Fruit fly (Drosophila melanogaster) whole organism, embryonic: ENCODE results near the gene CG34171.

Source experiments
- Bteb2 ChIP-seq: fragments of 200-800 bp; sonication (Bioruptor generic); optimal IDR thresholded peaks from 2 replicates; lab custom pipeline; 2016; ENCODE audit warnings: missing biosample characterization, missing genetic modification characterization
- CG10959 ChIP-seq: fragments of 200-800 bp; sonication (Bioruptor generic); IDR thresholded peaks from 2 replicates; pipeline ENCODE4 v1.3.6; 2022; ENCODE audit warnings: missing biosample characterization, missing genetic modification characterization
- CG12659 ChIP-seq: fragments of 200-800 bp; sonication (Bioruptor generic); optimal IDR thresholded peaks from 3 replicates; lab custom pipeline; 2017; ENCODE audit warnings: mild to moderate bottlenecking, missing biosample characterization, missing genetic modification reagents, missing genetic modification characterization
- CG13123 ChIP-seq: fragments of 200-800 bp; sonication (Bioruptor generic); optimal IDR thresholded peaks from 2 replicates; lab custom pipeline; 2016; ENCODE audit warnings: missing biosample characterization, missing genetic modification characterization
- CG13296 ChIP-seq: fragments of 200-800 bp; sonication (Bioruptor generic); optimal IDR thresholded peaks from 3 replicates; lab custom pipeline; 2018; ENCODE audit warnings: missing biosample characterization, mild to moderate bottlenecking, missing genetic modification characterization
- CG13775 ChIP-seq: fragments of 200-800 bp; sonication (Bioruptor generic); optimal IDR thresholded peaks from 3 replicates; lab custom pipeline; 2017; ENCODE audit warnings: missing biosample characterization, mild to moderate bottlenecking, missing genetic modification characterization
- CG14667 ChIP-seq: fragments of 200-800 bp; sonication (Bioruptor generic); IDR thresholded peaks from 2 replicates; pipeline ENCODE4 v1.3.6; 2022; ENCODE audit warnings: missing biosample characterization, missing genetic modification characterization
- CG15269 ChIP-seq: fragments of 200-800 bp; sonication (Bioruptor generic); optimal IDR thresholded peaks from 2 replicates; lab custom pipeline; 2018; ENCODE audit warnings: missing biosample characterization, mild to moderate bottlenecking, missing genetic modification characterization, moderate library complexity
- CG15514 ChIP-seq: fragments of 200-800 bp; sonication (Bioruptor generic); optimal IDR thresholded peaks from 3 replicates; lab custom pipeline; 2017; ENCODE audit warnings: missing biosample characterization, missing genetic modification characterization, mild to moderate bottlenecking, moderate library complexity, missing genetic modification reagents
- CG15601 ChIP-seq: fragments of 200-800 bp; sonication (Bioruptor generic); optimal IDR thresholded peaks from 3 replicates; lab custom pipeline; 2019; ENCODE audit warnings: missing biosample characterization, mild to moderate bottlenecking, missing genetic modification characterization, moderate library complexity
- CG15696 ChIP-seq: fragments of 200-800 bp; sonication (Bioruptor generic); optimal IDR thresholded peaks from 2 replicates; lab custom pipeline; 2019; ENCODE audit warnings: missing biosample characterization, mild to moderate bottlenecking, missing genetic modification characterization, moderate library complexity
- CG17385 ChIP-seq: fragments of 200-800 bp; sonication (Bioruptor generic); optimal IDR thresholded peaks from 3 replicates; lab custom pipeline; 2018; ENCODE audit warnings: missing biosample characterization, mild to moderate bottlenecking, missing genetic modification characterization
- CG2202 ChIP-seq: fragments of 200-800 bp; sonication (Bioruptor generic); optimal IDR thresholded peaks from 2 replicates; lab custom pipeline; 2018; ENCODE audit warnings: missing biosample characterization, mild to moderate bottlenecking, missing genetic modification characterization
- CG3281 ChIP-seq: fragments of 200-800 bp; sonication (Bioruptor generic); optimal IDR thresholded peaks from 3 replicates; lab custom pipeline; 2017; ENCODE audit warnings: missing biosample characterization, mild to moderate bottlenecking, missing genetic modification characterization
- CG3407 ChIP-seq: fragments of 200-800 bp; sonication (Bioruptor generic); optimal IDR thresholded peaks from 2 replicates; lab custom pipeline; 2018; ENCODE audit warnings: missing biosample characterization, mild to moderate bottlenecking, missing genetic modification characterization
- CG3726 ChIP-seq: fragments of 200-800 bp; sonication (Bioruptor generic); IDR thresholded peaks from 3 replicates; pipeline ENCODE4, ENCODE4 v1.3.6; 2022; ENCODE audit warnings: missing biosample characterization, missing genetic modification characterization
- CG7357 ChIP-seq: fragments of 200-800 bp; sonication (Bioruptor generic); IDR thresholded peaks from 3 replicates; pipeline ENCODE4 v1.3.6; 2022; ENCODE audit warnings: missing biosample characterization, missing genetic modification characterization
- CG7556 ChIP-seq: fragments of 200-800 bp; sonication (Bioruptor generic); optimal IDR thresholded peaks from 2 replicates; lab custom pipeline; 2017; ENCODE audit warnings: missing biosample characterization, mild to moderate bottlenecking, missing genetic modification characterization
- CG8359 ChIP-seq: fragments of 200-800 bp; sonication (Bioruptor generic); optimal IDR thresholded peaks from 2 replicates; lab custom pipeline; 2017; ENCODE audit warnings: missing biosample characterization, mild to moderate bottlenecking, missing genetic modification characterization, borderline replicate concordance
- CG9727 ChIP-seq: fragments of 200-800 bp; sonication (Bioruptor generic); optimal IDR thresholded peaks from 3 replicates; lab custom pipeline; 2017; ENCODE audit warnings: missing biosample characterization, mild to moderate bottlenecking, missing genetic modification characterization
- Chrac-16 ChIP-seq: fragments of 200-800 bp; sonication (Bioruptor generic); optimal IDR thresholded peaks from 3 replicates; lab custom pipeline; 2016; ENCODE audit warnings: missing biosample characterization, missing genetic modification characterization
- CoRest ChIP-seq: fragments of 200-800 bp; sonication (Bioruptor generic); optimal IDR thresholded peaks from 3 replicates; lab custom pipeline; 2018; ENCODE audit warnings: missing biosample characterization, mild to moderate bottlenecking, missing genetic modification characterization, moderate library complexity
- Doc2 ChIP-seq: fragments of 200-800 bp; sonication (Bioruptor generic); IDR thresholded peaks from 2 replicates; pipeline ENCODE4 v1.3.6; 2022; ENCODE audit warnings: missing biosample characterization, missing genetic modification characterization
- Ets97D ChIP-seq: fragments of 200-800 bp; sonication (Bioruptor generic); optimal IDR thresholded peaks from 3 replicates; lab custom pipeline; 2016; ENCODE audit warnings: missing biosample characterization, missing genetic modification characterization
- Hmr ChIP-seq: fragments of 200-800 bp; sonication (Bioruptor generic); optimal IDR thresholded peaks from 3 replicates; lab custom pipeline; 2017; ENCODE audit warnings: mild to moderate bottlenecking, missing biosample characterization, missing genetic modification reagents, missing genetic modification characterization
- Hr51 ChIP-seq, 2 experiments: fragments of 200-800 bp; sonication (Bioruptor generic); optimal IDR thresholded peaks; 2 replicates in 1 of 2; 3 replicates in 1 of 2; lab custom pipeline; 2016 to 2018; ENCODE audit warnings: missing biosample characterization in 2 of 2, missing genetic modification characterization in 2 of 2, mild to moderate bottlenecking in 1 of 2, moderate library complexity in 1 of 2
- Hsf ChIP-seq: fragments of 200-800 bp; sonication (Bioruptor generic); optimal IDR thresholded peaks from 3 replicates; lab custom pipeline; 2016; ENCODE audit warnings: missing biosample characterization, missing genetic modification characterization
- Max ChIP-seq: fragments of 200-800 bp; sonication (Bioruptor generic); optimal IDR thresholded peaks from 2 replicates; lab custom pipeline; 2016; ENCODE audit warnings: missing biosample characterization, mild to moderate bottlenecking, missing genetic modification characterization
- NC2β ChIP-seq: fragments of 200-800 bp; sonication (Bioruptor generic); optimal IDR thresholded peaks from 2 replicates; lab custom pipeline; 2016; ENCODE audit warnings: missing biosample characterization, missing genetic modification characterization
- NfI ChIP-seq: fragments of 200-800 bp; sonication (Bioruptor generic); optimal IDR thresholded peaks from 3 replicates; lab custom pipeline; 2018; ENCODE audit warnings: missing biosample characterization, mild to moderate bottlenecking, missing genetic modification characterization, moderate library complexity
- PHDP ChIP-seq: fragments of 200-800 bp; sonication (Bioruptor generic); optimal IDR thresholded peaks from 3 replicates; lab custom pipeline; 2018; ENCODE audit warnings: missing biosample characterization, mild to moderate bottlenecking, missing genetic modification characterization, moderate library complexity
- Xrp1 ChIP-seq: fragments of 200-800 bp; sonication (Bioruptor generic); IDR thresholded peaks from 2 replicates; pipeline ENCODE4 v1.3.6; 2022; ENCODE audit warnings: missing biosample characterization, missing genetic modification characterization
- bigmax ChIP-seq: fragments of 200-800 bp; sonication (Bioruptor generic); optimal IDR thresholded peaks from 2 replicates; lab custom pipeline; 2018; ENCODE audit warnings: missing biosample characterization, mild to moderate bottlenecking, missing genetic modification characterization
- bsh ChIP-seq, 2 experiments: fragments of 200-800 bp; sonication (Bioruptor generic); optimal IDR thresholded peaks; 2 replicates each; lab custom pipeline; 2017 to 2018; ENCODE audit warnings: mild to moderate bottlenecking in 2 of 2, missing biosample characterization in 2 of 2, missing genetic modification characterization in 2 of 2, moderate library complexity in 1 of 2
- da ChIP-seq: fragments of 200-800 bp; sonication (Bioruptor generic); optimal IDR thresholded peaks from 2 replicates; lab custom pipeline; 2016; ENCODE audit warnings: missing biosample characterization, missing genetic modification characterization
- fd96Cb ChIP-seq: fragments of 200-800 bp; sonication (Bioruptor generic); optimal IDR thresholded peaks from 2 replicates; lab custom pipeline; 2018; ENCODE audit warnings: missing biosample characterization, mild to moderate bottlenecking, missing genetic modification characterization, moderate library complexity
- gsb-n ChIP-seq: fragments of 200-800 bp; sonication (Bioruptor generic); optimal IDR thresholded peaks from 3 replicates; lab custom pipeline; 2018; ENCODE audit warnings: missing biosample characterization, mild to moderate bottlenecking, missing genetic modification characterization
- hkb ChIP-seq, 2 experiments: fragments of 200-800 bp in 1 of 2; fragments of >200 bp in 1 of 2; sonication (Bioruptor generic) in 1 of 2; IDR thresholded peaks in 1 of 2; optimal IDR thresholded peaks in 1 of 2; 2 replicates each; pipeline versions ENCODE4 v1.3.6 to Lab custom; 2017 to 2022; ENCODE audit warnings: missing biosample characterization in 1 of 2, missing genetic modification characterization in 1 of 2
- lab ChIP-seq: fragments of 200-800 bp; sonication (Bioruptor generic); optimal IDR thresholded peaks from 3 replicates; lab custom pipeline; 2017; ENCODE audit warnings: missing biosample characterization, missing genetic modification characterization, mild to moderate bottlenecking, moderate library complexity, missing genetic modification reagents
- onecut ChIP-seq: fragments of 200-800 bp; sonication (Bioruptor generic); IDR thresholded peaks from 2 replicates; pipeline ENCODE4 v1.3.6; 2022; ENCODE audit warnings: missing biosample characterization, missing genetic modification characterization
- prd ChIP-seq, 3 experiments: fragments of >200 bp in 2 of 3; fragments of 200-800 bp in 1 of 3; sonication (Bioruptor generic) in 1 of 3; optimal IDR thresholded peaks in 2 of 3; IDR thresholded peaks in 1 of 3; 2 replicates in 2 of 3; 3 replicates in 1 of 3; pipeline versions ENCODE4 v1.3.6 to Lab custom; 2017 to 2022; ENCODE audit warnings: missing biosample characterization in 1 of 3, missing genetic modification characterization in 1 of 3
- ranshi ChIP-seq: fragments of 200-800 bp; sonication (Bioruptor generic); IDR thresholded peaks from 2 replicates; pipeline ENCODE4 v1.3.6; 2022; ENCODE audit warnings: missing biosample characterization, missing genetic modification characterization
- sens ChIP-seq: fragments of 200-800 bp; sonication (Bioruptor generic); peaks from one replicate; lab custom pipeline; 2016; ENCODE audit warnings: missing biosample characterization, missing genetic modification characterization
- slp2 ChIP-seq: fragments of 200-800 bp; sonication (Bioruptor generic); optimal IDR thresholded peaks from 2 replicates; lab custom pipeline; 2016; ENCODE audit warnings: missing biosample characterization, missing genetic modification characterization
- sob ChIP-seq: fragments of 200-800 bp; sonication (Bioruptor generic); IDR thresholded peaks from 2 replicates; pipeline ENCODE4 v1.3.6; 2022; ENCODE audit warnings: missing biosample characterization, missing genetic modification characterization
- tap ChIP-seq: fragments of 200-800 bp; optimal IDR thresholded peaks from 3 replicates; lab custom pipeline; 2019; ENCODE audit warnings: missing biosample characterization, mild to moderate bottlenecking, missing genetic modification characterization, moderate library complexity
- tin ChIP-seq: fragments of 200-800 bp; sonication (Bioruptor generic); optimal IDR thresholded peaks from 3 replicates; lab custom pipeline; 2016; ENCODE audit warnings: missing biosample characterization, missing genetic modification characterization
- ttk ChIP-seq: fragments of 200-800 bp; sonication (Bioruptor generic); IDR thresholded peaks from 2 replicates; pipeline ENCODE4 v2.1.2; 2022; ENCODE audit warnings: missing biosample characterization, missing genetic modification characterization
- zen2 ChIP-seq: fragments of 200-800 bp; sonication (Bioruptor generic); IDR thresholded peaks from 3 replicates; pipeline ENCODE4 v1.3.6; 2022; ENCODE audit warnings: missing biosample characterization, missing genetic modification characterization; ENCODE audit not compliant: partially characterized antibody

CG34171 gene

dm6 chr2L:18345194-18345593, 33.2 kb upstream of the CG34171 start (continued):
- no peak for TF ChIP-seq CG12659 (GFP tag; lab: Kevin White, UChicago)
- peak; percentile 36; the same call in 1 of the 2 replicates for TF ChIP-seq ranshi (GFP tag; lab: Robert Waterston, UW)
- TF ChIP-seq CG8359 (GFP tag; lab: Kevin White, UChicago), result peak; percentile 15
- peak; percentile 67 to 72 for TF ChIP-seq bsh (GFP tag; optimal IDR thresholded peaks at IDR 0.05; lab: Kevin White, UChicago)
- no peak for TF ChIP-seq da
- TF ChIP-seq CG15696, result peak; percentile 26
- no peak for TF ChIP-seq Bteb2 (GFP tag; lab: Kevin White, UChicago)
- peak in 1 of 2 experiments; percentile 43 for TF ChIP-seq Hr51 (GFP tag; optimal IDR thresholded peaks at IDR 0.05; lab: Kevin White, UChicago)
- no peak for TF ChIP-seq CG13123
- no peak for TF ChIP-seq Doc2 (GFP tag; lab: Robert Waterston, UW)
- peak; percentile 88 for TF ChIP-seq sens
- peak; percentile 17 for TF ChIP-seq CG15269 (tag; lab: Kevin White, UChicago)
- peak; percentile 9 for TF ChIP-seq CG15601 (tag; lab: Kevin White, UChicago)
- peak; percentile 18 for TF ChIP-seq Hsf (GFP tag; lab: Kevin White, UChicago)
- TF ChIP-seq CG13296, result no peak
- peak; percentile 21; the same call in 1 of the 2 replicates for TF ChIP-seq CG10959 (GFP tag; lab: Robert Waterston, UW)
- TF ChIP-seq gsb-n (tag; lab: Kevin White, UChicago), result peak; percentile 48
- TF ChIP-seq fd96Cb, result peak; percentile 41
- peak; percentile 31 for TF ChIP-seq CG9727 (GFP tag; lab: Kevin White, UChicago)
- TF ChIP-seq slp2 (GFP tag; lab: Kevin White, UChicago), result no peak
- TF ChIP-seq lab (GFP tag; lab: Kevin White, UChicago), result peak; percentile 21
- no peak for TF ChIP-seq CG15514 (GFP tag; lab: Kevin White, UChicago)
- peak; percentile 69 for TF ChIP-seq Xrp1 (GFP tag; lab: Robert Waterston, UW)
- TF ChIP-seq Ets97D (GFP tag; lab: Kevin White, UChicago), result no peak
- TF ChIP-seq bigmax (GFP tag; lab: Kevin White, UChicago), result no peak
- TF ChIP-seq CG13775 (GFP tag; lab: Kevin White, UChicago), result peak; percentile 18
- TF ChIP-seq Max, result peak; percentile 1
- TF ChIP-seq onecut (GFP tag; lab: Robert Waterston, UW), result peak; percentile 19; the same call in 1 of the 2 replicates
- TF ChIP-seq zen2 (GFP tag; lab: Robert Waterston, UW), result no peak
- TF ChIP-seq CG3407, result peak; percentile 33
- peak; percentile 30 for TF ChIP-seq Chrac-16 (GFP tag; lab: Kevin White, UChicago)
- TF ChIP-seq CG3726 (GFP tag; lab: Robert Waterston, UW), result no peak
- peak; percentile 42 for TF ChIP-seq PHDP (tag; lab: Kevin White, UChicago)
- TF ChIP-seq NfI, result no peak
- TF ChIP-seq sob (GFP tag; lab: Robert Waterston, UW), result no peak
- TF ChIP-seq hkb (optimal IDR thresholded peaks at IDR 0.05; lab: Kevin White, UChicago), result no peak
- TF ChIP-seq hkb (GFP tag; IDR thresholded peaks at IDR 0.05; lab: Robert Waterston, UW), result peak; percentile 52; the same call in 1 of the 2 replicates
- TF ChIP-seq CoRest (tag; lab: Kevin White, UChicago), result peak; percentile 24
- TF ChIP-seq CG7556, result peak; percentile 30
- no peak for TF ChIP-seq ttk (GFP tag; lab: Robert Waterston, UW)
- peak; percentile 16 for TF ChIP-seq CG3281 (GFP tag; lab: Kevin White, UChicago)
- TF ChIP-seq NC2β (GFP tag; lab: Kevin White, UChicago), result no peak
- TF ChIP-seq CG17385 (GFP tag; lab: Kevin White, UChicago), result peak; percentile 30
- TF ChIP-seq CG14667 (GFP tag; lab: Robert Waterston, UW), result peak; percentile 36; the same call in 1 of the 2 replicates
- peak; percentile 40 for TF ChIP-seq tap
- TF ChIP-seq tin (GFP tag; lab: Kevin White, UChicago), result peak; percentile 27
- TF ChIP-seq Hmr (GFP tag; lab: Kevin White, UChicago), result peak; percentile 1
- TF ChIP-seq CG7357, result 0 out of 3 replicates have a peak, but pooled peaks have one; percentile 30
- TF ChIP-seq prd (optimal IDR thresholded peaks at IDR 0.05; lab: Kevin White, UChicago), result no peak
- TF ChIP-seq prd (GFP tag; IDR thresholded peaks at IDR 0.05; lab: Robert Waterston, UW), result peak; percentile 62; the same call in 2 of the 3 replicates
- peak; percentile 23 for TF ChIP-seq CG2202 (tag; lab: Kevin White, UChicago)
